Worm (Caenorhabditis elegans): ENCODE measurements around the gene madf-11.

The madf-11 gene

DNA sequence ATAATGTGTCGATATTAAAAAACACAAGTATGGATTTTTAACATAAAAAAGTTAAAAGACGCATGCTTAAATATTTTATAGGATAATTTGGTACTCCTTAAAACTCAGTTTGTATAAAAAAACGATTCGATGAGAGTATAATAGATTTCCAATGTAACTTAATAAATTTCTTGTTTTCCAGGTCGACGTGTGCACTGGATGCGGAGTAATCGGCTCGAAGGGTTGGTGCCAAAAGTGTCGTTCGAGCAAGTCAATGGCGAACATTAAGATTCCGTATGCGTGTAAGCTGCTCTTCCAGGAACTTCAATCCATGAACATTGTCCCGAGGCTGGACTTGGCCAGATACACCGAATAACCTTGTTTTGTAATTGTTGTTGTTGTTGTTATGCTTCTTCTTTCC lies 39.0 kb downstream of the madf-11 start:
- TF ChIP-seq B0310.2 (tag; optimal IDR thresholded peaks at IDR 0.05): no peak
- TF ChIP-seq ceh-13 (GFP tag; optimal IDR thresholded peaks at IDR 0.05): no peak

DNA sequence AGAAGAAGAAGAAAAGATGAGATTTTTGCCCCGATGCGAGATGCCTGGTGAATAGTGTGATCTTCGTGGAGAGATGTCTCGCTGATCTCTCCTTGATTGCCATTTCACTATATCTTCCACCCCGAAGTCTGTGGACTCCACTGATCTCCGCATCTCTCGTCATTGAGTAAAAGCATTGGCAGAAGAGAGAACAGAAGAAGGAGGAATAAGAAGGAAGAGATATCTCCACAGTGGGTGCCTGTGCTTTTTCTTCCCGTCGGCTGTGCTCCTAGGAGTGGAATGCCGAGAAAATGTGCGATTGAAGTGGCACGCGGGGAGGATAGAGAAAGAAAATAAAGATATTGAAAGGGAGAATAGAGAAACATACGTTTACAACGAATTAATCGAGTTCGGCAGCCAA lies 39.6 kb downstream of the madf-11 start:
- TF ChIP-seq ets-7 (tag; optimal IDR thresholded peaks at IDR 0.05) (no peak), tra-4 (tag; optimal IDR thresholded peaks at IDR 0.05) (no peak), ama-1 (optimal IDR thresholded peaks at IDR 0.05) (no peak), flt-1 (GFP tag; IDR thresholded peaks at IDR 0.05) (no peak)

DNA sequence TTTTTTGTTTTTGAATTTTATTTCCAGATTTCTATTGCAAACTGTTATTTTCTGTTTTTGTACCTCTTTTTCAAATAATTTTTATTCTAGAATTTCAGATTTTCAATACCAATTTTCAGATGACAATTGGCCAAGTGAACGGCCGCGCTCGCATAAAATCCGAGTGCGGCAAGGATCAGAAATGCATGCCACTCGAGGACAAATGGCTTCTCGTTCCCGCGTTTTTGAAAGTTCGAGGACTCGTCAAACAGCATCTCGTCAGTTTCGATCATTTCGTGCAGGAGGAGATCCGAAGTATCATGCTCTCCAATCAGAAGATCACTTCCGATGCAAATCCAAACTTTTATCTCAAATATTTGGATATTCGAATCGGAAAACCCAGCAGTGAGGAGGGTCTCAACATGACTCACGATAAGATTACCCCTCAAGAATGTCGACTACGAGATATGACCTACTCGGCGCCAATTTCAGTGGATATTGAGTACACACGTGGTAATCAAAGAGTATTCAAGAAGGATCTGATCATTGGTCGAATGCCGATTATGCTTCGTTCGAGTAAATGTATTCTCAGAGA lies 46.0 kb downstream of the madf-11 start, which contains the start of gene rpc-2:
Gene rpc-2 (plus strand): TSS at position 120 of the 574 bp plus-strand sequence.
- TF ChIP-seq flt-1 (GFP tag; IDR thresholded peaks at IDR 0.05) (no peak), sea-1 (GFP tag; conservative IDR thresholded peaks at IDR 0.05) (no peak), tra-4 (tag; optimal IDR thresholded peaks at IDR 0.05) (no peak), hmg-4 (GFP tag; optimal IDR thresholded peaks at IDR 0.05) (no peak), ets-7 (tag; optimal IDR thresholded peaks at IDR 0.05) (no peak), pes-1 (GFP tag; IDR thresholded peaks at IDR 0.05) (no peak), aly-1 (tag; optimal IDR thresholded peaks at IDR 0.05) (no peak), hnd-1 (tag; optimal IDR thresholded peaks at IDR 0.05) (no peak), scrt-1 (GFP tag; IDR thresholded peaks at IDR 0.05) (no peak), F13C5.2 (tag; optimal IDR thresholded peaks at IDR 0.05) (no peak), B0310.2 (tag; optimal IDR thresholded peaks at IDR 0.05) (no peak), hmbx-1 (tag; optimal IDR thresholded peaks at IDR 0.05) (no peak), ceh-13 (GFP tag; optimal IDR thresholded peaks at IDR 0.05) (no peak), tbx-11 (GFP tag; IDR thresholded peaks at IDR 0.05) (no peak), tbx-37 (GFP tag; conservative IDR thresholded peaks at IDR 0.05) (no peak), ama-1 (optimal IDR thresholded peaks at IDR 0.05) (no peak)

DNA sequence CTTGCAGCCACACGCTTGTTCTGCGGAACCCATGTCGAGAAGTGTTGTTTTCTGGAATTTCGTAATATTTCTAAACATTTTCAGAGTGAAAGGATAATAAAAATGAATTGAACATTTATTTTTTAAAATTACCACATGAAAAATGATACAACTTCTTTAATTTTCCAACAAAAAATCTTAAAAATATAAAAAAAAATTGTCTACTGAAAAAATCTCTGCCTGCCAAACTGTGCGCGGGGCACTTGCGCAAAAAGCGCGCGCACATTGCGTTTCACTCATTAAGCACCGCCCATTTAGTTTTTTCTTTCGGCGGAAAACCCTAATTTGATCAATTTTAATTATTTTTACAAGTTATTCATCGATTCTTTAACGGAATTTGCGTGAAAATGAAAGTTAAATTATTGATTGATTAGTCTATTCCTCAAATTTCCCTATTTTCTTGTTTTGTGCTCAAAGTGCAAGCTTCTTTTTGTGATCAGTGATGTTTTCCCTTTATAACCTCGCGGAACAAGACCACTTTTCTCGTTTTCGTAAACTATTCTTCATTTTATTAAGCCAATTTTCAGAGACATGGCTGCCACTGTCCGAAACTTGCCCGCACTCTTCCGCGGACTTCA lies 48.3 kb downstream of the madf-11 start, which contains the start of the genes nmad-1 and hach-1:
Gene nmad-1 (minus strand): TSS at position 51 of the 617 bp plus-strand sequence.
Gene hach-1 (plus strand): TSS at position 567 of the 617 bp plus-strand sequence.
- TF ChIP-seq tbx-37 (GFP tag; conservative IDR thresholded peaks at IDR 0.05) (peak; percentile 89), hmg-4 (GFP tag; optimal IDR thresholded peaks at IDR 0.05) (peak; percentile 89), sea-1 (GFP tag; conservative IDR thresholded peaks at IDR 0.05) (peak; percentile 91), ceh-13 (GFP tag; optimal IDR thresholded peaks at IDR 0.05) (peak; percentile 91), tbx-11 (GFP tag; IDR thresholded peaks at IDR 0.05) (peak; percentile 94), ama-1 (optimal IDR thresholded peaks at IDR 0.05) (no peak), F13C5.2 (tag; optimal IDR thresholded peaks at IDR 0.05) (peak; percentile 96), tra-4 (tag; optimal IDR thresholded peaks at IDR 0.05) (peak; percentile 77), ets-7 (tag; optimal IDR thresholded peaks at IDR 0.05) (peak; percentile 75), scrt-1 (GFP tag; IDR thresholded peaks at IDR 0.05) (peak; percentile 93), aly-1 (tag; optimal IDR thresholded peaks at IDR 0.05) (peak; percentile 77), flt-1 (GFP tag; IDR thresholded peaks at IDR 0.05) (peak; percentile 86), hmbx-1 (tag; optimal IDR thresholded peaks at IDR 0.05) (peak; percentile 60), pes-1 (GFP tag; IDR thresholded peaks at IDR 0.05) (peak; percentile 94), B0310.2 (tag; optimal IDR thresholded peaks at IDR 0.05) (peak; percentile 84), hnd-1 (tag; optimal IDR thresholded peaks at IDR 0.05) (peak; percentile 78), ceh-36 (tag; optimal IDR thresholded peaks at IDR 0.05) (peak; percentile 91)

DNA sequence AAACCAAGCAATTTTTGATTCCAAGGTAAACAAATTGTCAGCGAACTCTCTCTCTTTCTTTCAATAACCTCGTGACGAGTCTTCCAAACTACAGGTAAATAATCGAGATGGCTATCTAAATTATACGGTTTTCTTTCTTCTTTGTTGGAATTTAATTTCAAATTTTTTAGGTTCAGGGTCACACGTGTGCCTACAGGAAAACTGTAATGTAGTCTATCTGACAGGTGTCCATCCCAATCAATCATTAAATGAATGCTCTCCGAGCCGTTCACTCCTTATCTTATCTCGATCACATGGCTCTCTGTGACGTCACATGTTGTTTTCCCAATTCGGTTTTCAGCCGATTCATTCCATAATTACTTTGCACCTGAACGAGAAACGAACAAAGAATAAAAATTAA lies 50.2 kb downstream of the madf-11 start:
- TF ChIP-seq pes-1 (GFP tag; IDR thresholded peaks at IDR 0.05) (no peak), ceh-13 (GFP tag; optimal IDR thresholded peaks at IDR 0.05) (no peak), ama-1 (optimal IDR thresholded peaks at IDR 0.05) (no peak), ceh-36 (tag; optimal IDR thresholded peaks at IDR 0.05) (no peak), tbx-11 (GFP tag; IDR thresholded peaks at IDR 0.05) (no peak), scrt-1 (GFP tag; IDR thresholded peaks at IDR 0.05) (no peak), ets-7 (tag; optimal IDR thresholded peaks at IDR 0.05) (no peak), hmg-4 (GFP tag; optimal IDR thresholded peaks at IDR 0.05) (no peak), hmbx-1 (tag; optimal IDR thresholded peaks at IDR 0.05) (no peak), hnd-1 (tag; optimal IDR thresholded peaks at IDR 0.05) (no peak), F13C5.2 (tag; optimal IDR thresholded peaks at IDR 0.05) (no peak), B0310.2 (tag; optimal IDR thresholded peaks at IDR 0.05) (no peak), sea-1 (GFP tag; conservative IDR thresholded peaks at IDR 0.05) (no peak), tbx-37 (GFP tag; conservative IDR thresholded peaks at IDR 0.05) (no peak), aly-1 (tag; optimal IDR thresholded peaks at IDR 0.05) (no peak), tra-4 (tag; optimal IDR thresholded peaks at IDR 0.05) (no peak), flt-1 (GFP tag; IDR thresholded peaks at IDR 0.05) (no peak)

DNA sequence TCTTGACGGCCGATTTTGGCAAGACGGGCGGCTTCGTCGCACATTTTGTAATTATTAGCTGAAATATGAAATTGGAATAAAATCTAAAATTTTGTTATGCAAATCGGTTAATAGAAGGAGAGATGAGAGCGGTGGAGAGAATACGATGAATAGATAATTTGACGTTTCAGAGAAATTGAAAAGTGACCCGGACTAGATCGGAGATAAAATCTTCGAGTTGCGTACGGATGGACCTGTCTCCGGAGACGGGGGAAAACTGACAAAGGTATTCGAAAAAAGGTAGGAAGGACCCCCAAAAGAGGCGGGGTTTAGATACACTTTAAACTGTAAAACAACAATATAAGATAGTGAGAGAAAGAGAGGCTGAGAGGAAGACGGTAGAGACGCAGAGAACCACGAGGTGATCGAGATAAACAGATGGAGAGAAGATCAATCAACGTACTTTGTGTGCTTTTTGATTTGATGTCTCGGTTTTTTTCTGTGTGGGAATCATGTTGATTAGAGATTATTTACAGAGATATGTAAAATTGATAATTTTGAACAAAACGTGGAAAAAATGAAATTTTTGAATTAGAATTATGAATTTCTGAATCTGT lies 51.1 kb downstream of the madf-11 start, which contains the start of gene F09F7.6:
Gene F09F7.6 (minus strand): TSS at position 64 of the 596 bp plus-strand sequence.
- TF ChIP-seq ets-7 (tag; optimal IDR thresholded peaks at IDR 0.05) (no peak), hmg-4 (GFP tag; optimal IDR thresholded peaks at IDR 0.05) (no peak), flt-1 (GFP tag; IDR thresholded peaks at IDR 0.05) (no peak), F13C5.2 (tag; optimal IDR thresholded peaks at IDR 0.05) (no peak), hnd-1 (tag; optimal IDR thresholded peaks at IDR 0.05) (no peak), ama-1 (optimal IDR thresholded peaks at IDR 0.05) (no peak), sea-1 (GFP tag; conservative IDR thresholded peaks at IDR 0.05) (no peak), tra-4 (tag; optimal IDR thresholded peaks at IDR 0.05) (no peak), hmbx-1 (tag; optimal IDR thresholded peaks at IDR 0.05) (no peak), ceh-13 (GFP tag; optimal IDR thresholded peaks at IDR 0.05) (no peak)

DNA sequence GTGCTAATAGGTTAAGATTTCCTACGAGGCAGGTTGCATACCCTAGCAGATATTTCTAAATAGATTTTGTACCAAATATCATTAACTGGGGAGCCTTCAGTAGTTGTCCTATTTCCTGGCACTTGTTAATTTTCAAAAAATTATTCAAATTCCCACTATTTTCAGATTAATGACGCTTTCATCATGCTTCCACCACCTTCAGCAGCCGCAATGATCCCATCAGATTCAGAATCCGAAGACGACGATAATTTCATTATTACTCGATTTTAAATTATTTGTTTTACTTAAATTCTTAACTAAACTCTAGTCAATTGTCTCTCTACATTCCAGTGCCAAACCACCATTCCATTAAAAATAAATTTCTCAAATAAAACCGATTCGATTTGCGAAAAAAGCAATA lies 52.4 kb downstream of the madf-11 start:
- TF ChIP-seq B0310.2 (tag; optimal IDR thresholded peaks at IDR 0.05): no peak
- no peak for TF ChIP-seq ama-1 (optimal IDR thresholded peaks at IDR 0.05)
- TF ChIP-seq F13C5.2 (tag; optimal IDR thresholded peaks at IDR 0.05): no peak
- TF ChIP-seq aly-1 (tag; optimal IDR thresholded peaks at IDR 0.05): no peak
- no peak for TF ChIP-seq hnd-1 (tag; optimal IDR thresholded peaks at IDR 0.05)
- TF ChIP-seq tbx-11 (GFP tag; IDR thresholded peaks at IDR 0.05): no peak
- TF ChIP-seq hmg-4 (GFP tag; optimal IDR thresholded peaks at IDR 0.05): no peak
- TF ChIP-seq flt-1 (GFP tag; IDR thresholded peaks at IDR 0.05): no peak

Data from whole organism, early embryonic.